Worm (Caenorhabditis elegans): ENCODE data around the gene srbc-42.

The srbc-42 gene

ce11 chrV:2218803-2219202, 27.8 kb upstream of the srbc-42 start, which contains the start of gene nhr-56:
TSS of gene nhr-56 (plus strand) at chrV:2219004.
- TF ChIP-seq nhr-129 (tag; optimal IDR thresholded peaks at IDR 0.05) (peak; percentile 63), nhr-23 (tag; optimal IDR thresholded peaks at IDR 0.05) (no peak), sma-9 (GFP tag; optimal IDR thresholded peaks at IDR 0.05) (peak; percentile 79), sma-9 (tag; optimal IDR thresholded peaks at IDR 0.05) (no peak), nhr-25 (tag; optimal IDR thresholded peaks at IDR 0.05) (peak; percentile 31), fos-1 (tag; optimal IDR thresholded peaks at IDR 0.05) (peak; percentile 71), elt-3 (tag; optimal IDR thresholded peaks at IDR 0.05) (no peak), lsy-2 (tag; optimal IDR thresholded peaks at IDR 0.05) (peak in 1 of 2 experiments; percentile 47), gmeb-1 (tag; optimal IDR thresholded peaks at IDR 0.05) (peak; percentile 67), ceh-82 (tag; optimal IDR thresholded peaks at IDR 0.05) (no peak), peb-1 (tag; optimal IDR thresholded peaks at IDR 0.05) (no peak), F13H6.1 (tag; optimal IDR thresholded peaks at IDR 0.05) (peak; percentile 25), nhr-6 (tag; optimal IDR thresholded peaks at IDR 0.05) (no peak), crh-2 (tag; optimal IDR thresholded peaks at IDR 0.05) (peak; percentile 59), ztf-1 (GFP tag; conservative IDR thresholded peaks at IDR 0.05) (no peak), C34F6.9 (tag; optimal IDR thresholded peaks at IDR 0.05) (peak; percentile 26)

DNA sequence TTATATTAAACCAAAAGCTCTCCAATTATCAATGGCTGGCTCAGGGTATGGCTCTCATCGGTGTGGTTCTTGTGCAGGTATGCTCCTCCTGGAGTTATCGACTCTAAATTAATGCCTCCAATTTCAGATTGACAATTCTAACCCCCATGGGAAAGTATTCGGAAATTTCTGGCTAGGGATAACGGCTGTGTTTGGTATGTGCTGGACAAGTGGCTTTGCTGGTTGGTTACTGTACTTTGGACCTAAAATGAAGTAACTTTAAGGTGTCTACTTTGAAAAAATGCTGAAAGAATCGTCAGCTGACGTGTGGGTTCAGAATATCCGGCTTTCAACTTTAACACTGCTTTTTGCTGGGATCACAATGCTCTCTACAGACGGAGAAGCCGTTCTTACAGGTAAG, 25.9 kb upstream of the srbc-42 start:
- TF ChIP-seq mdl-1 (tag; optimal IDR thresholded peaks at IDR 0.05) (no peak), C34F6.9 (tag; optimal IDR thresholded peaks at IDR 0.05) (no peak), elt-1 (tag; optimal IDR thresholded peaks at IDR 0.05) (no peak), blmp-1 (tag; optimal IDR thresholded peaks at IDR 0.05; ENCODE audit: insufficient read depth) (no peak), snpc-4 (tag; optimal IDR thresholded peaks at IDR 0.05) (no peak), mab-5 (tag; optimal IDR thresholded peaks at IDR 0.05) (no peak), lin-13 (GFP tag; optimal IDR thresholded peaks at IDR 0.05) (no peak), ztf-4 (tag; optimal IDR thresholded peaks at IDR 0.05) (no peak), egl-27 (tag; optimal IDR thresholded peaks at IDR 0.05) (no peak)

DNA sequence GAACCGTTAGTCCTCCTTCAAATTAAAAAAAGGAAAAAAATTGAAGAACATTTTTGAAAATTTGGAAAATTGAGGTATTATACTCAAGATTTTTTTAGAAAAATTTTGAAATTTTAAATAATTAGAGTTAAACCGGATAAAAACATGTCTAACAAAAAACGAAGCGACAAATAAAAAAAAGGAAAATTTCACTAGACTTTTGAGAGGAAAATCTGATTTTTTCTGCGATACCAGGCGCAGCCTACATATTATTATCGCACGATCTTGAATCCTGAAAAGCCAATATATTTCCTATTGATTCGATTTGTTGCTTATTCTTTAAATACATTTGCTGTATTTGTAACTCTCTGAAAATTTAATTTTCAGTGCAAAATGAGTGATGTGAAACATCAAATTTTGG, 24.3 kb upstream of the srbc-42 start, which contains the start of gene nstp-8:
Gene nstp-8 (plus strand): TSS at position 301 of the 400 bp plus-strand sequence.
- no peak for TF ChIP-seq Y55F3AM.14 (GFP tag; optimal IDR thresholded peaks at IDR 0.05)
- TF ChIP-seq ztf-11 (tag; optimal IDR thresholded peaks at IDR 0.05) = no peak
- no peak for TF ChIP-seq sem-4 (tag; optimal IDR thresholded peaks at IDR 0.05)
- TF ChIP-seq mbf-1 (tag; optimal IDR thresholded peaks at IDR 0.05) = no peak
- no peak for TF ChIP-seq lin-39 (tag; optimal IDR thresholded peaks at IDR 0.05)
- no peak for TF ChIP-seq snpc-4 (tag; optimal IDR thresholded peaks at IDR 0.05)
- no peak for TF ChIP-seq gmeb-1 (tag; optimal IDR thresholded peaks at IDR 0.05)
- TF ChIP-seq nhr-21 (tag; optimal IDR thresholded peaks at IDR 0.05) = no peak
- TF ChIP-seq crh-2 (tag; optimal IDR thresholded peaks at IDR 0.05) = no peak
- TF ChIP-seq elt-1 (tag; optimal IDR thresholded peaks at IDR 0.05) = no peak
- TF ChIP-seq sma-3 (GFP tag; optimal IDR thresholded peaks at IDR 0.05) = no peak
- no peak for TF ChIP-seq mdl-1 (tag; optimal IDR thresholded peaks at IDR 0.05)
- no peak for TF ChIP-seq nhr-129 (tag; optimal IDR thresholded peaks at IDR 0.05)
- no peak for TF ChIP-seq nhr-237 (tag; optimal IDR thresholded peaks at IDR 0.05)
- no peak for TF ChIP-seq zag-1 (tag; optimal IDR thresholded peaks at IDR 0.05)

ce11 chrV:2214428-2215038, 23.5 kb upstream of the srbc-42 start, which contains the start of gene nhr-184:
TSS of gene nhr-184 (minus strand) at chrV:2214478.
- peak; percentile 2 for TF ChIP-seq gmeb-1 (tag; optimal IDR thresholded peaks at IDR 0.05)
- TF ChIP-seq F13H6.1 (tag; optimal IDR thresholded peaks at IDR 0.05) = no peak
- no peak for TF ChIP-seq snpc-4 (tag; optimal IDR thresholded peaks at IDR 0.05)
- no peak for TF ChIP-seq nhr-23 (tag; optimal IDR thresholded peaks at IDR 0.05)
- peak; percentile 30 for TF ChIP-seq unc-55 (GFP tag; optimal IDR thresholded peaks at IDR 0.05)
- TF ChIP-seq lsy-2 (tag; optimal IDR thresholded peaks at IDR 0.05) = peak in 1 of 2 experiments; percentile 21
- TF ChIP-seq ceh-82 (tag; optimal IDR thresholded peaks at IDR 0.05) = no peak
- peak; percentile 56 for TF ChIP-seq fos-1 (tag; optimal IDR thresholded peaks at IDR 0.05)
- TF ChIP-seq sma-9 (GFP tag; optimal IDR thresholded peaks at IDR 0.05) = peak; percentile 35
- TF ChIP-seq sma-9 (tag; optimal IDR thresholded peaks at IDR 0.05) = no peak

DNA sequence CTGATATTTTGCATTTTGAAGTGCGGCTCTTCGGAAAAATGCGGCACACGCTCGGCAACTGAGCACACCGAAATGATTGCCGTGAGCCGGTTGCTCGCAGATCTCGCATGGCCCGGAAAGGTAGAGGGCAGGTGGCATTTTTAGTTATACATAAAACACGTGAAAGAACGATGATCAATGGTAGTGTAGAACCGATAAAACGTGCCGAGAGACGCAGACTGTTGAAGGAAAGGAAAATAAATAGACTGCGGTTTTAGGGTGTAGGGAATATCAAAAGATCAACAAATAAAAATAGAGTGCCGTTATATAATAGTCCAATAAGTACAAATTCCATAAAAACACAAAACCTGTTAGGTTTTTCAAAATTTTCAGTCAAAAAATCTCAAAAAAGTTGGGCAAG, 20.9 kb upstream of the srbc-42 start, which contains the start of gene nhr-133:
Gene nhr-133 (minus strand): TSS at position 183 of the 400 bp plus-strand sequence.
- TF ChIP-seq unc-55 (GFP tag; optimal IDR thresholded peaks at IDR 0.05) (no peak), lin-39 (tag; optimal IDR thresholded peaks at IDR 0.05) (no peak), nhr-23 (tag; optimal IDR thresholded peaks at IDR 0.05) (no peak), ceh-82 (tag; optimal IDR thresholded peaks at IDR 0.05) (no peak), nhr-237 (tag; optimal IDR thresholded peaks at IDR 0.05) (no peak), fos-1 (tag; optimal IDR thresholded peaks at IDR 0.05) (peak; percentile 23), nhr-10 (tag; optimal IDR thresholded peaks at IDR 0.05) (no peak), elt-3 (tag; optimal IDR thresholded peaks at IDR 0.05) (no peak), nhr-77 (tag; optimal IDR thresholded peaks at IDR 0.05) (no peak), sma-3 (GFP tag; optimal IDR thresholded peaks at IDR 0.05) (no peak), nhr-6 (tag; optimal IDR thresholded peaks at IDR 0.05) (no peak), lsy-2 (tag; optimal IDR thresholded peaks at IDR 0.05) (no peak), dmd-4 (tag; optimal IDR thresholded peaks at IDR 0.05) (no peak), F13H6.1 (tag; optimal IDR thresholded peaks at IDR 0.05) (peak; percentile 3), snpc-4 (tag; optimal IDR thresholded peaks at IDR 0.05) (no peak), nhr-129 (tag; optimal IDR thresholded peaks at IDR 0.05) (peak; percentile 7), ztf-1 (GFP tag; conservative IDR thresholded peaks at IDR 0.05) (no peak), elt-1 (tag; optimal IDR thresholded peaks at IDR 0.05) (no peak), unc-39 (tag; optimal IDR thresholded peaks at IDR 0.05) (no peak), crh-2 (tag; optimal IDR thresholded peaks at IDR 0.05) (peak; percentile 38), peb-1 (tag; optimal IDR thresholded peaks at IDR 0.05) (no peak), egl-27 (tag; optimal IDR thresholded peaks at IDR 0.05) (no peak), ceh-16 (tag; optimal IDR thresholded peaks at IDR 0.05) (no peak), unc-62 (GFP tag; optimal IDR thresholded peaks at IDR 0.05) (no peak), sma-9 (GFP tag; optimal IDR thresholded peaks at IDR 0.05) (peak; percentile 73), sma-9 (tag; optimal IDR thresholded peaks at IDR 0.05) (no peak), Y55F3AM.14 (GFP tag; optimal IDR thresholded peaks at IDR 0.05) (no peak)

All from whole organism, L2 larva.